Worm (Caenorhabditis elegans): ENCODE data around the gene nmur-2.

The nmur-2 gene

DNA sequence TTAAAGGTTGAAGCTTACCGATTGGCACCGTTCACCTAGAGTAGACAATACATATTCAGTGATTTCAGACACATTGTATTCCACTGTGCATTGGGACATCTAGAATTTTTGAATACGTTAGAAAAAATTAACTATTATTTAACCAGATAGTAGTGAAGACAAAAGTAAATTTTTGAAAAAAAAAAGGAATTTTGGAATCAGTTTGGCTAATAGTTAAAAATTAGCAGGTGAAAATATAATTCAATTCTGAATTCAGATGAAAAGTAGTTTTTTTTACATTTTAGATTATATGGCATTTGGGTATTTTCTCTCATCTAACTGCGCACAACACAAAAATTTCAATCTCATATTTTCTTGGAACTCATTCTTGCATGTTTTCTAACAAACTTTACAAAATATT, at the start of gene nmur-2:
Gene nmur-2, minus strand, starts transcription at position 101 of the 400 bp plus-strand sequence.
- no peak for TF ChIP-seq klf-2 (GFP tag; conservative IDR thresholded peaks at IDR 0.05)
- TF ChIP-seq flt-1 (GFP tag; IDR thresholded peaks at IDR 0.05) = no peak
- no peak for TF ChIP-seq ztf-29 (GFP tag; IDR thresholded peaks at IDR 0.05)
- TF ChIP-seq T22C8.4 (GFP tag; IDR thresholded peaks at IDR 0.05) = no peak
- no peak for TF ChIP-seq ztf-23 (GFP tag; IDR thresholded peaks at IDR 0.05)
- no peak for TF ChIP-seq ref-1 (GFP tag; conservative IDR thresholded peaks at IDR 0.05)
- TF ChIP-seq tab-1 (GFP tag; IDR thresholded peaks at IDR 0.05) = no peak
- TF ChIP-seq cog-1 (tag; optimal IDR thresholded peaks at IDR 0.05) = no peak
- TF ChIP-seq med-1 (GFP tag; optimal IDR thresholded peaks at IDR 0.05; ENCODE audit: insufficient read depth) = no peak

DNA sequence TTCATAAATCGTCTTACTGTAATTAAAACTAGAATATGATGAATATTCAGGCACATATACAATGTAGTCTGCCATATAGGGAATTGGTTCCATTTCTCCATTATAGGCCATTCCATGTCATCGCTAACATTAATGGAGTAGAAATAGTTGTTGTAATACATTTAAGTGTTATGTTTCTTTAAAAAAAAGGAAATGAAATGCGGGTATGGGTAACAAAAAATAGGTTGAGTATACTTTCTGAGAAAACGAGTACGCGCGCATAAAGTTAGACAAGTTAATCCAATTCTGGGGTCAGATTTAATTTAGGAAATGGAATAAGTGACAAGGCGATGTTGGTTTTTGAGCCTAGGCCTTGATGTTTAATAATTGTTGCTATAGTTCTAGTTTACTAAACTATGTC, 48.9 kb upstream of the nmur-2 start, which contains the start of gene T01D1.7:
Gene T01D1.7, minus strand, starts transcription at position 101 of the 400 bp plus-strand sequence.
- no peak for TF ChIP-seq med-1 (GFP tag; optimal IDR thresholded peaks at IDR 0.05; ENCODE audit: insufficient read depth)
- no peak for TF ChIP-seq ztf-29 (GFP tag; IDR thresholded peaks at IDR 0.05)
- no peak for TF ChIP-seq klf-2 (GFP tag; conservative IDR thresholded peaks at IDR 0.05)

- no peak for TF ChIP-seq flt-1 (GFP tag; IDR thresholded peaks at IDR 0.05)
- no peak for TF ChIP-seq T22C8.4 (GFP tag; IDR thresholded peaks at IDR 0.05)
- no peak for TF ChIP-seq ref-1 (GFP tag; conservative IDR thresholded peaks at IDR 0.05)
- TF ChIP-seq cog-1 (tag; optimal IDR thresholded peaks at IDR 0.05) = no peak
- TF ChIP-seq klf-2 (GFP tag; conservative IDR thresholded peaks at IDR 0.05) = no peak
- no peak for TF ChIP-seq tab-1 (GFP tag; IDR thresholded peaks at IDR 0.05)
- TF ChIP-seq ztf-29 (GFP tag; IDR thresholded peaks at IDR 0.05) = no peak
- no peak for TF ChIP-seq med-1 (GFP tag; optimal IDR thresholded peaks at IDR 0.05; ENCODE audit: insufficient read depth)
- no peak for TF ChIP-seq ztf-23 (GFP tag; IDR thresholded peaks at IDR 0.05)
Observed at ce11 chrII:163229-163628, 38.4 kb upstream of the nmur-2 start.

DNA sequence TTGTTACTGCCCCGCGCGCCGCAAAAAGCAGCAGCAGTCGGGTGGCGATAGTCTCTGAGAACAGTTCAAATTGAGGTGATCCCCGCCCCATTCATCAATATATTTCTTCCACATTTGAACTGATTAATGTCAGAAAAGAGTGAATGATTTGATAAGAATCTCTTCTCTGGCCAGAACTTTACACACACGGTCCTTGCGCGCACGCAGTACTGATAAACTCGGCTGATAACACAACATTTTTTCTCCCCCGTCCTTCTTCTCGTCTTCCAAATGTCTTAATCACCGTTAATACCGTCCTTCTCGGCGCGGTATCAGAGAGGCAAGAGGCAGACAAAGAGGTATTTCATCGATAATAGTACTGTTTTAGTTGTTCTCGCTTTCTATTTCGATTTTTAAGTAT, 37.4 kb upstream of the nmur-2 start, which contains the start of gene etr-1:
Gene etr-1, plus strand, starts transcription at position 193 of the 400 bp plus-strand sequence.
- TF ChIP-seq tab-1 (GFP tag; IDR thresholded peaks at IDR 0.05) = no peak
- no peak for TF ChIP-seq ztf-29 (GFP tag; IDR thresholded peaks at IDR 0.05)
- TF ChIP-seq T22C8.4 (GFP tag; IDR thresholded peaks at IDR 0.05) = no peak
- no peak for TF ChIP-seq flt-1 (GFP tag; IDR thresholded peaks at IDR 0.05)
- TF ChIP-seq cog-1 (tag; optimal IDR thresholded peaks at IDR 0.05) = no peak
- TF ChIP-seq ztf-23 (GFP tag; IDR thresholded peaks at IDR 0.05) = no peak
- no peak for TF ChIP-seq ref-1 (GFP tag; conservative IDR thresholded peaks at IDR 0.05)
- no peak for TF ChIP-seq klf-2 (GFP tag; conservative IDR thresholded peaks at IDR 0.05)
- no peak for TF ChIP-seq med-1 (GFP tag; optimal IDR thresholded peaks at IDR 0.05; ENCODE audit: insufficient read depth)

- TF ChIP-seq ref-1 (GFP tag; conservative IDR thresholded peaks at IDR 0.05) = no peak
- no peak for TF ChIP-seq ztf-23 (GFP tag; IDR thresholded peaks at IDR 0.05)
- TF ChIP-seq klf-2 (GFP tag; conservative IDR thresholded peaks at IDR 0.05) = no peak
- TF ChIP-seq cog-1 (tag; optimal IDR thresholded peaks at IDR 0.05) = peak; percentile 34
- TF ChIP-seq med-1 (GFP tag; optimal IDR thresholded peaks at IDR 0.05; ENCODE audit: insufficient read depth) = no peak
- TF ChIP-seq T22C8.4 (GFP tag; IDR thresholded peaks at IDR 0.05) = no peak
- no peak for TF ChIP-seq ztf-29 (GFP tag; IDR thresholded peaks at IDR 0.05)
- no peak for TF ChIP-seq tab-1 (GFP tag; IDR thresholded peaks at IDR 0.05)
- TF ChIP-seq flt-1 (GFP tag; IDR thresholded peaks at IDR 0.05) = 0 out of 2 replicates have a peak, but pooled peaks have one; percentile 31
Observed at ce11 chrII:161275-161674, 36.5 kb upstream of the nmur-2 start.

DNA sequence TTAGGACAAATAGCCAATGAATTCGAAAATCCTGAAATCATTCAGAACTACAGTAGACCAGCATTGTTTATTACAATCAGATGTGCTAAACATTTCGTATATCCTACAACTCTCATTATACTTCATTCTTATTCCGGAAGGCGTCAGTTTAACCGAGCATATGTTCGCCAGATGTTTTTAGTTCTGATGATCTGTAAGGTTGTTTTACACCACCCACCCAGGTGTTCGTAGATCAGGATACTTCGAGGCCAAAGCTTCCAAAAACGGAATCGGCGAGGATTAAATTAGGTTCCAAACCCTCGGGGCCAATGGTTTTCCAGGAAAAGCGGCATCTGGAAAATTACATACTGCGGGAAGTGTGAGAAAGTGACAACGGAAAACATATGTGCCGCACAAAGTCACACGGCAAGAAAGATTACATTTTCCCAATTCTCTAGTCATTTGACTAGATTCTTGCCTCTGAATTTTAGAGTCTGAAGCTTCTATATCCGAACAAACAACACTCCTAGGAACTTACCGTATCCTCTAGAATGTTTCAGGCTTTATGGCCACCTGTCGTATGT, 35.8 kb upstream of the nmur-2 start:
- TF ChIP-seq klf-2 (GFP tag; conservative IDR thresholded peaks at IDR 0.05) (no peak), cog-1 (tag; optimal IDR thresholded peaks at IDR 0.05) (no peak), tab-1 (GFP tag; IDR thresholded peaks at IDR 0.05) (no peak), ztf-29 (GFP tag; IDR thresholded peaks at IDR 0.05) (no peak)

- TF ChIP-seq cog-1 (tag; optimal IDR thresholded peaks at IDR 0.05) (peak; percentile 38), flt-1 (GFP tag; IDR thresholded peaks at IDR 0.05) (no peak), ztf-29 (GFP tag; IDR thresholded peaks at IDR 0.05) (no peak), ref-1 (GFP tag; conservative IDR thresholded peaks at IDR 0.05) (no peak), T22C8.4 (GFP tag; IDR thresholded peaks at IDR 0.05) (peak; percentile 43; the same call in 1 of the 2 replicates), ztf-23 (GFP tag; IDR thresholded peaks at IDR 0.05) (no peak), tab-1 (GFP tag; IDR thresholded peaks at IDR 0.05) (no peak), med-1 (GFP tag; optimal IDR thresholded peaks at IDR 0.05; ENCODE audit: insufficient read depth) (no peak), klf-2 (GFP tag; conservative IDR thresholded peaks at IDR 0.05) (no peak)
Observed at ce11 chrII:159294-159922, 34.6 kb upstream of the nmur-2 start.

DNA sequence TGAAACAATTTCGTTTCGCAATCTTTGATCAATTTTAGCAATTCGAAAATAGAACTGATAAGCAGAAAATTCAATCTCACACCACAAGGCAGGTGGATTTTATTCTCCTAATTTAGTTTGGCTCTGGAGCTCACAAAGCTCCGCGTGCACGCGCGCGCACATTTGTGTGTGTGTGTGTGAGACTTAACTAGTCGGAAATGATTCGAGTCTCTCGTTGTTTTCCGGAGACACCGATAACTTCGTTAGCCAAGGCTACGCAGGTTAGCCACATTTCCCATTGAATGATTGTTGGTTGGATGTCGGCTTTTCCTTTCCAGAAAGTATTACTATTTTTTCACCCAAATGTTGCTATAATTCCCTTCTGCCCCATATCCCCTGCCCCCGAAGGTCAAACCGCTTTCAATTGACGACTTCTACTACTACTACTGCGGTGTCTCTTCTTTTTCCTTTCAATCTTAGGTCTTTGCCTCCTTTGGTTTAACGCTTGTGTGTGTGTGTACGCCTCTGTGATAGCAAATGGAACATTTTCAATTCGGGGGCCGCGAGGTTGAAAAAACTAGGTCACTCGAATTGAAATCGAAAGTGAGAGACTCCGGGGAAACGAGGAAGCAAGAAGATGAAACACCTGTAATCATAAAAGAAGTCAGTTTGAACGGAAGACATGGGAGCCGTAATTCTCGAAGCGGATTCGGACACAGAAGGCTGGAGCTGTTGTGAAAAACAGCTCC, 33.4 kb upstream of the nmur-2 start:
- no peak for TF ChIP-seq flt-1 (GFP tag; IDR thresholded peaks at IDR 0.05)
- no peak for TF ChIP-seq klf-2 (GFP tag; conservative IDR thresholded peaks at IDR 0.05)
- TF ChIP-seq med-1 (GFP tag; optimal IDR thresholded peaks at IDR 0.05; ENCODE audit: insufficient read depth) = no peak
- no peak for TF ChIP-seq T22C8.4 (GFP tag; IDR thresholded peaks at IDR 0.05)
- TF ChIP-seq cog-1 (tag; optimal IDR thresholded peaks at IDR 0.05) = no peak
- TF ChIP-seq tab-1 (GFP tag; IDR thresholded peaks at IDR 0.05) = no peak
- TF ChIP-seq ztf-23 (GFP tag; IDR thresholded peaks at IDR 0.05) = no peak
- TF ChIP-seq ztf-29 (GFP tag; IDR thresholded peaks at IDR 0.05) = no peak

DNA sequence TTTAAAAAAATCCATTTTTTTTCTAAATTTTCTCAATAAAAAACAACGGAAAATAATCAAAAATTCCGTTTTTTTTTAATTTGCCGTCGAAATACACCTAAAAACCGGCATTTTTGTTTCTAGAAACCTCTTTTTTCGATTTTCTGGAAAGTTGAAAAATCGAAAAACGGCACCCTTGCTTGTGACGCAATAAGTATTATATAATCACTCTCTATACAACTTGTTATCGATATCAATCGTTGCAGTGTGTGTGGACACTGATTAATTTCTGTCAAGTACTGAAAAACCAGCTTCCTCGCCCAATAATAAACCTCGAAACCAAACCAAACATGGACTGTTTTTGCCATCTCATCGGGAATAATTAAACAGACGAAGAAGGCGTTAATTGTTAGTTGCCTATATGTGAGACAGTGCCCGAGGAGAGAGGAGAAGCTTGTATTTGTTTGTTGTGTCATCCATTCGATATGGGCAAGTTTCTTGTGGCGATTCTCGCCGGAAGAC, 32.2 kb upstream of the nmur-2 start:
- no peak for TF ChIP-seq tab-1 (GFP tag; IDR thresholded peaks at IDR 0.05)
- TF ChIP-seq cog-1 (tag; optimal IDR thresholded peaks at IDR 0.05) = no peak
- no peak for TF ChIP-seq med-1 (GFP tag; optimal IDR thresholded peaks at IDR 0.05; ENCODE audit: insufficient read depth)
- TF ChIP-seq flt-1 (GFP tag; IDR thresholded peaks at IDR 0.05) = no peak
- TF ChIP-seq T22C8.4 (GFP tag; IDR thresholded peaks at IDR 0.05) = no peak
- no peak for TF ChIP-seq klf-2 (GFP tag; conservative IDR thresholded peaks at IDR 0.05)
- TF ChIP-seq ztf-29 (GFP tag; IDR thresholded peaks at IDR 0.05) = no peak
- TF ChIP-seq ref-1 (GFP tag; conservative IDR thresholded peaks at IDR 0.05) = no peak
- no peak for TF ChIP-seq ztf-23 (GFP tag; IDR thresholded peaks at IDR 0.05)
